Fruit fly (Drosophila melanogaster) ovary, adult (tissue): ENCODE results near the gene CG14244.

Experiments
- CG17801 ChIP-seq: fragments of 200-800 bp; optimal IDR thresholded peaks from 2 replicates; lab custom pipeline; 2019; ENCODE audit warnings: missing biosample characterization, mild to moderate bottlenecking, missing genetic modification characterization, moderate library complexity; ENCODE audit not compliant: partially characterized antibody

Gene CG14244

dm6 chr3R:26725833-26726232 is at the start of gene CG14244:
Gene CG14244 (plus strand): TSS chr3R:26726133.
- TF ChIP-seq CG17801 (GFP tag; lab: Kevin White, UChicago) = no peak

- no peak for TF ChIP-seq CG17801 (GFP tag; lab: Kevin White, UChicago)
Observed at dm6 chr3R:26681947-26682346, 44.0 kb upstream of the CG14244 start, which contains the start of gene beat-VII. Gene beat-VII (minus strand): TSS chr3R:26681966.

- TF ChIP-seq CG17801 (GFP tag; lab: Kevin White, UChicago) = no peak
Observed at dm6 chr3R:26690197-26690596, 35.7 kb upstream of the CG14244 start.

dm6 chr3R:26693490-26693889 is 32.4 kb upstream of the CG14244 start, which contains the start of gene TwdlQ:
Gene TwdlQ (minus strand): TSS chr3R:26693590.
- TF ChIP-seq CG17801 (GFP tag; lab: Kevin White, UChicago) = no peak

dm6 chr3R:26700125-26700524 is 25.8 kb upstream of the CG14244 start:
- no peak for TF ChIP-seq CG17801 (GFP tag; lab: Kevin White, UChicago)

- TF ChIP-seq CG17801 (GFP tag; lab: Kevin White, UChicago) = no peak
Observed at dm6 chr3R:26704310-26704709, 21.6 kb upstream of the CG14244 start.

dm6 chr3R:26714109-26714576 is 11.8 kb upstream of the CG14244 start, which contains the start of gene amon:
Gene amon (minus strand): TSS chr3R:26714159.
- peak; percentile 62 for TF ChIP-seq CG17801 (GFP tag; lab: Kevin White, UChicago)

dm6 chr3R:26717295-26717694 is 8.6 kb upstream of the CG14244 start, which contains the start of gene CG6425:
Gene CG6425 (minus strand): TSS chr3R:26717389.
- no peak for TF ChIP-seq CG17801 (GFP tag; lab: Kevin White, UChicago)

- TF ChIP-seq CG17801 (GFP tag; lab: Kevin White, UChicago) = no peak
Observed at dm6 chr3R:26717864-26718263, 8.1 kb upstream of the CG14244 start, which contains the start of gene Yif1. Gene Yif1 (plus strand): TSS chr3R:26717871.

dm6 chr3R:26724977-26725612 is 838 bp upstream of the CG14244 start, which contains the start of gene CG6420:
Gene CG6420 (minus strand): TSS chr3R:26725216.
- TF ChIP-seq CG17801 (GFP tag; lab: Kevin White, UChicago) = no peak

dm6 chr3R:26727014-26727413 is 1.1 kb downstream of the CG14244 start, which contains the start of gene CG14246:
Gene CG14246 (plus strand): TSS chr3R:26727314.
- no peak for TF ChIP-seq CG17801 (GFP tag; lab: Kevin White, UChicago)

dm6 chr3R:26728427-26728826 is 2.5 kb downstream of the CG14244 start, which contains the start of gene CG14245:
Gene CG14245 (plus strand): TSS chr3R:26728727.
- no peak for TF ChIP-seq CG17801 (GFP tag; lab: Kevin White, UChicago)

dm6 chr3R:26736207-26736606 is 10.3 kb downstream of the CG14244 start, which contains the start of gene CG6403:
Gene CG6403 (minus strand): TSS chr3R:26736307.
- TF ChIP-seq CG17801 (GFP tag; lab: Kevin White, UChicago) = no peak

- TF ChIP-seq CG17801 (GFP tag; lab: Kevin White, UChicago) = no peak
Observed at dm6 chr3R:26737310-26737709, 11.4 kb downstream of the CG14244 start, which contains the start of gene CG14247. Gene CG14247 (plus strand): TSS chr3R:26737610.

- no peak for TF ChIP-seq CG17801 (GFP tag; lab: Kevin White, UChicago)
Observed at dm6 chr3R:26761695-26762094, 35.8 kb downstream of the CG14244 start.
